Worm (Caenorhabditis elegans) whole organism, early embryonic: ENCODE results near the gene moe-3.

ENCODE experiments used
- B0310.2 ChIP-seq: sonication (generic microtip); optimal IDR thresholded peaks from 2 replicates; lab custom pipeline; 2016; ENCODE audit warnings: mild to moderate bottlenecking, missing genetic modification characterization, missing compliant biosample characterization
- F13C5.2 ChIP-seq: sonication (generic microtip); optimal IDR thresholded peaks from 2 replicates; lab custom pipeline; 2017; ENCODE audit warnings: mild to moderate bottlenecking, missing genetic modification characterization, inconsistent platforms, missing compliant biosample characterization
- aly-1 ChIP-seq: sonication (generic microtip); optimal IDR thresholded peaks from 2 replicates; lab custom pipeline; 2016; ENCODE audit warnings: missing genetic modification characterization, missing compliant biosample characterization
- ama-1 ChIP-seq: fragments of 150-350 bp; optimal IDR thresholded peaks from 2 replicates; lab custom pipeline; 2014
- ceh-13 ChIP-seq: fragments of 200-800 bp; sonication (Bioruptor generic); optimal IDR thresholded peaks from 2 replicates; lab custom pipeline; 2018; ENCODE audit warnings: mild to moderate bottlenecking, missing genetic modification characterization, missing compliant biosample characterization
- ceh-36 ChIP-seq: sonication (generic microtip); optimal IDR thresholded peaks from 2 replicates; lab custom pipeline; 2016; ENCODE audit warnings: missing genetic modification characterization, inconsistent platforms, missing compliant biosample characterization
- ets-7 ChIP-seq: sonication (generic microtip); optimal IDR thresholded peaks from 2 replicates; lab custom pipeline; 2016; ENCODE audit warnings: missing genotype, missing genetic modification characterization, missing compliant biosample characterization
- flt-1 ChIP-seq: fragments of 200-800 bp; sonication (Bioruptor generic); IDR thresholded peaks from 2 replicates; pipeline ENCODE4 v1.3.6; 2022; ENCODE audit warnings: missing genetic modification characterization, missing compliant biosample characterization
- hmbx-1 ChIP-seq: sonication (generic microtip); optimal IDR thresholded peaks from 2 replicates; lab custom pipeline; 2016; ENCODE audit warnings: mild to moderate bottlenecking, missing genetic modification characterization, missing compliant biosample characterization
- hmg-4 ChIP-seq: fragments of 200-800 bp; sonication (Bioruptor generic); optimal IDR thresholded peaks from 2 replicates; lab custom pipeline; 2018; ENCODE audit warnings: mild to moderate bottlenecking, missing genetic modification characterization, missing compliant biosample characterization
- hnd-1 ChIP-seq: sonication (generic microtip); optimal IDR thresholded peaks from 2 replicates; lab custom pipeline; 2016; ENCODE audit warnings: missing genetic modification characterization, missing compliant biosample characterization
- pes-1 ChIP-seq: fragments of 200-800 bp; sonication (Bioruptor generic); IDR thresholded peaks from 2 replicates; pipeline ENCODE4 v1.3.6; 2022; ENCODE audit warnings: missing genetic modification reagents, missing genetic modification characterization, missing compliant biosample characterization
- scrt-1 ChIP-seq: fragments of 200-800 bp; sonication (Bioruptor generic); IDR thresholded peaks from 2 replicates; pipeline ENCODE4 v1.3.6; 2022; ENCODE audit warnings: missing genetic modification characterization, missing compliant biosample characterization
- sea-1 ChIP-seq: fragments of 200-800 bp; sonication (Bioruptor generic); conservative IDR thresholded peaks from 2 replicates; pipeline ENCODE4 v1.3.6; 2022; ENCODE audit warnings: missing genetic modification characterization, missing compliant biosample characterization
- tbx-11 ChIP-seq: fragments of 200-800 bp; sonication (Bioruptor generic); IDR thresholded peaks from 2 replicates; pipeline ENCODE4 v1.3.6; 2022; ENCODE audit warnings: missing genetic modification characterization, missing compliant biosample characterization
- tbx-37 ChIP-seq: fragments of 200-800 bp; sonication (Bioruptor generic); conservative IDR thresholded peaks from 2 replicates; pipeline ENCODE4 v1.3.6; 2022; ENCODE audit warnings: missing genetic modification reagents, missing genetic modification characterization, missing compliant biosample characterization
- tra-4 ChIP-seq: sonication (generic microtip); optimal IDR thresholded peaks from 2 replicates; lab custom pipeline; 2017; ENCODE audit warnings: missing genetic modification characterization, missing compliant biosample characterization

Gene moe-3

ce11 chrII:13190412-13190811 lies 24.9 kb upstream of the moe-3 start:
- TF ChIP-seq ama-1 (lab: Kevin White, UChicago) (no peak), sea-1 (GFP tag; lab: Robert Waterston, UW) (no peak), hmg-4 (no peak), tra-4 (no peak)

- TF ChIP-seq hmbx-1, result no peak
- no peak for TF ChIP-seq ama-1 (lab: Kevin White, UChicago)
- TF ChIP-seq ceh-36 (tag; lab: Kevin White, UChicago), result no peak
- TF ChIP-seq pes-1 (GFP tag; lab: Robert Waterston, UW), result no peak
- no peak for TF ChIP-seq tbx-11 (GFP tag; lab: Robert Waterston, UW)
Observed at ce11 chrII:13189363-13189762, 23.8 kb upstream of the moe-3 start.

ce11 chrII:13188084-13188483 lies 22.6 kb upstream of the moe-3 start:
- TF ChIP-seq ama-1 (lab: Kevin White, UChicago) (no peak), tbx-37 (GFP tag; lab: Robert Waterston, UW) (no peak), hmg-4 (no peak), hnd-1 (tag; lab: Kevin White, UChicago) (no peak), aly-1 (tag; lab: Kevin White, UChicago) (no peak), ceh-13 (GFP tag; lab: Kevin White, UChicago) (no peak), pes-1 (GFP tag; lab: Robert Waterston, UW) (no peak), ets-7 (tag; lab: Kevin White, UChicago) (no peak), B0310.2 (no peak), flt-1 (GFP tag; lab: Robert Waterston, UW) (no peak), ceh-36 (tag; lab: Kevin White, UChicago) (no peak), tbx-11 (GFP tag; lab: Robert Waterston, UW) (no peak), hmbx-1 (no peak), tra-4 (no peak)

DNA sequence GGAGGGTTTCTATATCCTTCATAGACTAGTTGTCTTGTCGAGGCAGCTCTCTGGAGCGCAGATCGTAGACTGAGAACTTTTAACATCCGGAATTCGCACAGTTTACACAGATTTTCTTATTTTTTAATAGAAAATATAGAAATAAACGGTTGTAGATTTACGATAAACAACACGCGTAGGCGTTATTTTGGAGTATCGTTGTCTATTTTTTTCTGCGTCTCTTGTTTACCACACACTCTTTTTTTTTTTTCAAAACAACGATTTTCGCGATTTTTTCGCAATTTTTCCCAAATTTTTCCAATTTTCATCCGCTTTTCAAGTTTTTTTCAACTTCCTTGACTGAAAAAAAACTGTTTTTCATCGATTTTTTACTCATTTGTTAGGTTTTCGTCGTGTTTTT lies 21.7 kb upstream of the moe-3 start, which contains the start of gene mecr-1:
TSS of gene mecr-1 (minus strand) at position 127 of the 400 bp plus-strand sequence.
- TF ChIP-seq ama-1 (lab: Kevin White, UChicago) (no peak), aly-1 (tag; lab: Kevin White, UChicago) (no peak), pes-1 (GFP tag; lab: Robert Waterston, UW) (no peak), ets-7 (tag; lab: Kevin White, UChicago) (no peak), hmg-4 (no peak), hmbx-1 (no peak), hnd-1 (tag; lab: Kevin White, UChicago) (no peak), F13C5.2 (tag; lab: Kevin White, UChicago) (no peak), B0310.2 (no peak)

- TF ChIP-seq sea-1 (GFP tag; lab: Robert Waterston, UW), result no peak
- no peak for TF ChIP-seq hnd-1 (tag; lab: Kevin White, UChicago)
- TF ChIP-seq ets-7 (tag; lab: Kevin White, UChicago), result no peak
- no peak for TF ChIP-seq ceh-36 (tag; lab: Kevin White, UChicago)
- no peak for TF ChIP-seq B0310.2
- TF ChIP-seq F13C5.2 (tag; lab: Kevin White, UChicago), result no peak
- TF ChIP-seq ceh-13 (GFP tag; lab: Kevin White, UChicago), result no peak
Observed at ce11 chrII:13184129-13184528, 18.6 kb upstream of the moe-3 start, which contains the start of gene W09H1.3. Gene W09H1.3, plus strand, starts transcription at chrII:13184429.

DNA sequence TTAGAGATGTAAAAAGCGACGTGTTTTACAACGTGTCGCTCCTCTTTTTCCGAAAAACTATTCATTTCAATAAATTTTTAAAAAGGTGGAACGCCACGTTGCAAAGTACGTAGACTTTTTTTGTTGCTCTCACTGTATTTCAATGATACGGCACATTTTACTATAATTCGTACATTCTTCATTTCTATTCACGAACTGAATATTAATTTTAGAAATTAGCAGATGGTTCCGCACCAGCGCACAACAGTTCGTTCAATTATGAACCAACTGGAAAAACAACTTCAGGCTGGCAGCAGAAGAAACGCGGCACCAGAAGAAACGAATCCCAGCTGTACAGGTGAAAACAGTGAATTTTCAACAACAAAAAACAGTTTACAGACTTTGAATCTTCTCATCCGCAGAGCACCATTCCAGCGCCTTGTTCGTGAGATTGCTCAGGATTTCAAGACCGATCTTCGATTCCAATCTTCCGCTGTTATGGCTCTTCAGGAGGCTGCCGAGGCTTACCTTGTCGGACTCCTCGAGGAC lies 17.8 kb upstream of the moe-3 start, which contains the start of the genes W09H1.4 and his-73:
TSS of gene W09H1.4 (plus strand) at position 301 of the 528 bp plus-strand sequence.
TSS of gene his-73 (plus strand) at position 478 of the 528 bp plus-strand sequence.
- TF ChIP-seq F13C5.2 (tag; lab: Kevin White, UChicago) (no peak), B0310.2 (no peak)

DNA sequence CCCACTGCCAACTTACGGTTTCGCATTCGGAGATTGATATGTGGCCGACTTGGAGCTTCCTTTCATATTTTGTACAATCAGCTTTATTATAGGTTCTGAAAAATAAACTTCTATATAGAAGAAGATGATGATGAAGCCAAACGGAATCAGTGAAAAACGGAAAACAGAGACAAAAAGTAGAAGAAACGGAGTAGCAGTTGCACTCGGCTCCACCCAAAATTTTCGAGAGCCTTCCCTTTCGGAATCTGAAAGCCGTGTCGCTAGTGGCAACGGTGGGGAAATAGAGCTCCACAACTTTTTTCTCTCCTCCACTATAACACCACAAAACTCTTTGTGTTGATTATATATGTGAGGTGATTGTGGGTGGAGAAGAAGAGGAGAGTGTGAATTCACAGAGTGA lies 15.9 kb upstream of the moe-3 start, which contains the start of gene W09H1.1:
TSS of gene W09H1.1 (minus strand) at position 101 of the 400 bp plus-strand sequence.
- TF ChIP-seq flt-1 (GFP tag; lab: Robert Waterston, UW), result no peak
- no peak for TF ChIP-seq hnd-1 (tag; lab: Kevin White, UChicago)
- TF ChIP-seq ets-7 (tag; lab: Kevin White, UChicago), result no peak
- TF ChIP-seq tra-4, result no peak
- TF ChIP-seq F13C5.2 (tag; lab: Kevin White, UChicago), result no peak
- no peak for TF ChIP-seq sea-1 (GFP tag; lab: Robert Waterston, UW)
- no peak for TF ChIP-seq B0310.2
- TF ChIP-seq ceh-36 (tag; lab: Kevin White, UChicago), result no peak
- TF ChIP-seq pes-1 (GFP tag; lab: Robert Waterston, UW), result no peak
- TF ChIP-seq tbx-37 (GFP tag; lab: Robert Waterston, UW), result no peak
- no peak for TF ChIP-seq tbx-11 (GFP tag; lab: Robert Waterston, UW)
- no peak for TF ChIP-seq aly-1 (tag; lab: Kevin White, UChicago)
- no peak for TF ChIP-seq hmg-4
- no peak for TF ChIP-seq scrt-1 (GFP tag; lab: Robert Waterston, UW)
- no peak for TF ChIP-seq ama-1 (lab: Kevin White, UChicago)
- TF ChIP-seq hmbx-1, result no peak

DNA sequence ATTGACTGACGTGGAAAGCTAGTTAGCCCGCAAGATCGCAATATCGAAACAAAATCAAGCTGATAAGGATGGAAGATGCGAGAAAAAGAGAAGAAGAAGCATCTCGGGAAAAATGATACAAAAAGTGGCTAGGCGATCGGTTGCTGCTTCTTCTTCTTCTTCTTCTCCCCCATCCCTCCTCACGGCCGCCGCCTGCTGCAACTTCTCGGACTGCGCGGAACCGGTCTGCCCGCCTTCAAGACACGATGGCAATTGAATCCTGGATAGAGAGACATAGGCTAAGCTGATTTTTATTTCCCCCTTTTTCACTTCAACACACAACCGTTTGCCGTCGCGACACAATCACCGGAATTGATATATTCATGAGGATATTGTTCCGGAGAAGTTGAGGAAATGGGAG lies 8.9 kb upstream of the moe-3 start:
- TF ChIP-seq tra-4 (no peak), tbx-37 (GFP tag; lab: Robert Waterston, UW) (no peak), aly-1 (tag; lab: Kevin White, UChicago) (no peak), sea-1 (GFP tag; lab: Robert Waterston, UW) (no peak), ets-7 (tag; lab: Kevin White, UChicago) (no peak), tbx-11 (GFP tag; lab: Robert Waterston, UW) (no peak), hmbx-1 (no peak), hmg-4 (no peak), F13C5.2 (tag; lab: Kevin White, UChicago) (no peak), hnd-1 (tag; lab: Kevin White, UChicago) (no peak), pes-1 (GFP tag; lab: Robert Waterston, UW) (no peak), B0310.2 (no peak)
